Fruit fly (Drosophila melanogaster) whole organism, prepupa: ENCODE measurements around the gene CG3625.

Experiments used
- Blimp-1 ChIP-seq: fragments of 200-800 bp; sonication (Bioruptor generic); optimal IDR thresholded peaks from 3 replicates; lab custom pipeline; 2017; ENCODE audit warnings: missing biosample characterization, missing genetic modification characterization, mild to moderate bottlenecking, moderate library complexity, missing genetic modification reagents
- CG10669 ChIP-seq: fragments of 200-800 bp; sonication (Bioruptor generic); optimal IDR thresholded peaks from 3 replicates; lab custom pipeline; 2018; ENCODE audit warnings: missing biosample characterization, mild to moderate bottlenecking, missing genetic modification characterization, moderate library complexity
- CG11294 ChIP-seq: fragments of 200-800 bp; sonication (Bioruptor generic); IDR thresholded peaks from 2 replicates; pipeline ENCODE4 v1.3.6; 2022; ENCODE audit warnings: missing biosample characterization, missing genetic modification characterization
- CG11762 ChIP-seq: fragments of 200-800 bp; sonication (Bioruptor generic); optimal IDR thresholded peaks from 3 replicates; lab custom pipeline; 2016; ENCODE audit warnings: missing biosample characterization, missing genetic modification characterization; ENCODE audit not compliant: insufficient read depth
- CG15336 ChIP-seq: fragments of 200-800 bp; sonication (Bioruptor generic); IDR thresholded peaks from 2 replicates; pipeline ENCODE4 v1.3.6; 2022; ENCODE audit warnings: missing biosample characterization, missing genetic modification characterization
- CG1621 ChIP-seq: fragments of 200-800 bp; sonication (Bioruptor generic); optimal IDR thresholded peaks from 3 replicates; lab custom pipeline; 2018; ENCODE audit warnings: missing biosample characterization, mild to moderate bottlenecking, missing genetic modification characterization
- CG16779 ChIP-seq: fragments of 200-800 bp; sonication (Bioruptor generic); optimal IDR thresholded peaks from 3 replicates; lab custom pipeline; 2017; ENCODE audit warnings: missing biosample characterization, mild to moderate bottlenecking, missing genetic modification characterization
- CG3032 ChIP-seq: fragments of 200-800 bp; optimal IDR thresholded peaks from 2 replicates; lab custom pipeline; 2019; ENCODE audit warnings: missing biosample characterization, mild to moderate bottlenecking, missing genetic modification characterization, moderate library complexity
- CG31627 ChIP-seq: fragments of 200-800 bp; sonication (Bioruptor generic); optimal IDR thresholded peaks from 3 replicates; lab custom pipeline; 2016; ENCODE audit warnings: missing biosample characterization, missing genetic modification characterization
- CG32006 ChIP-seq: fragments of 200-800 bp; sonication (Bioruptor generic); optimal IDR thresholded peaks from 3 replicates; lab custom pipeline; 2017; ENCODE audit warnings: missing biosample characterization, mild to moderate bottlenecking, missing genetic modification characterization
- CG34406 ChIP-seq: fragments of 200-800 bp; sonication (Bioruptor generic); optimal IDR thresholded peaks from 3 replicates; lab custom pipeline; 2016; ENCODE audit warnings: missing biosample characterization, missing genetic modification characterization
- CG3919 ChIP-seq: fragments of 200-800 bp; sonication (Bioruptor generic); optimal IDR thresholded peaks from 3 replicates; lab custom pipeline; 2016; ENCODE audit warnings: missing biosample characterization, missing genetic modification characterization
- CG4318 ChIP-seq: fragments of 200-800 bp; sonication (Bioruptor generic); optimal IDR thresholded peaks from 3 replicates; lab custom pipeline; 2017; ENCODE audit warnings: missing biosample characterization, mild to moderate bottlenecking, missing genetic modification characterization
- CG6163 ChIP-seq: fragments of 200-800 bp; sonication (Bioruptor generic); IDR thresholded peaks from 3 replicates; pipeline ENCODE4 v1.3.6; 2022; ENCODE audit warnings: missing biosample characterization, missing genetic modification characterization
- CG6792 ChIP-seq: fragments of 200-800 bp; sonication (Bioruptor generic); optimal IDR thresholded peaks from 3 replicates; lab custom pipeline; 2016; ENCODE audit warnings: missing biosample characterization, missing genetic modification characterization
- CG6808 ChIP-seq: fragments of 200-800 bp; sonication (Bioruptor generic); optimal IDR thresholded peaks from 3 replicates; lab custom pipeline; 2017; ENCODE audit warnings: missing biosample characterization, missing genetic modification characterization, mild to moderate bottlenecking, moderate library complexity, missing genetic modification reagents
- CG6854 ChIP-seq: fragments of 200-800 bp; sonication (Bioruptor generic); optimal IDR thresholded peaks from 2 replicates; lab custom pipeline; 2017; ENCODE audit warnings: missing biosample characterization, mild to moderate bottlenecking, missing genetic modification characterization
- CG7368 ChIP-seq: fragments of 200-800 bp; sonication (Bioruptor generic); optimal IDR thresholded peaks from 3 replicates; lab custom pipeline; 2016; ENCODE audit warnings: missing biosample characterization, missing genetic modification characterization
- CG8119 ChIP-seq: fragments of 200-800 bp; sonication (Bioruptor generic); IDR thresholded peaks from 3 replicates; pipeline ENCODE4 v1.3.6; 2022; ENCODE audit warnings: missing biosample characterization, missing genetic modification characterization
- CG8632 ChIP-seq: fragments of 200-800 bp; sonication (Bioruptor generic); optimal IDR thresholded peaks from 3 replicates; lab custom pipeline; 2016; ENCODE audit warnings: missing biosample characterization, missing genetic modification characterization
- CG9139 ChIP-seq: fragments of 200-800 bp; sonication (Bioruptor generic); optimal IDR thresholded peaks from 3 replicates; lab custom pipeline; 2017; ENCODE audit warnings: missing biosample characterization, mild to moderate bottlenecking, missing genetic modification characterization
- Eip75B ChIP-seq: fragments of 200-800 bp; sonication (Bioruptor generic); optimal IDR thresholded peaks from 3 replicates; lab custom pipeline; 2016; ENCODE audit warnings: missing biosample characterization, missing genetic modification characterization
- Ets21C ChIP-seq: fragments of 200-800 bp; sonication (Bioruptor generic); optimal IDR thresholded peaks from 3 replicates; lab custom pipeline; 2016; ENCODE audit warnings: missing biosample characterization, missing genetic modification characterization
- Ets96B ChIP-seq: fragments of 200-800 bp; optimal IDR thresholded peaks from 2 replicates; lab custom pipeline; 2019; ENCODE audit warnings: missing biosample characterization, mild to moderate bottlenecking, missing genetic modification characterization, moderate library complexity
- Gug ChIP-seq: fragments of 200-800 bp; sonication (Bioruptor generic); IDR thresholded peaks from 2 replicates; pipeline ENCODE4 v1.3.6; 2022; ENCODE audit warnings: missing biosample characterization, missing genetic modification characterization
- Hr38 ChIP-seq: sonication (Bioruptor generic); optimal IDR thresholded peaks from 2 replicates; lab custom pipeline; 2016; ENCODE audit warnings: missing biosample characterization, missing genetic modification characterization
- Hr39 ChIP-seq: fragments of 200-800 bp; sonication (Bioruptor generic); optimal IDR thresholded peaks from 2 replicates; lab custom pipeline; 2016; ENCODE audit warnings: missing biosample characterization, missing genetic modification characterization
- Lpt ChIP-seq: fragments of 200-800 bp; sonication (Bioruptor generic); optimal IDR thresholded peaks from 3 replicates; lab custom pipeline; 2016; ENCODE audit warnings: missing biosample characterization, missing genetic modification characterization
- OdsH ChIP-seq: fragments of 200-800 bp; sonication (Bioruptor generic); optimal IDR thresholded peaks from 3 replicates; lab custom pipeline; 2016; ENCODE audit warnings: missing biosample characterization, missing genetic modification characterization
- Smox ChIP-seq: fragments of 200-800 bp; sonication (Bioruptor generic); optimal IDR thresholded peaks from 3 replicates; lab custom pipeline; 2016; ENCODE audit warnings: missing biosample characterization, missing genetic modification characterization
- Sox14 ChIP-seq: fragments of 200-800 bp; sonication (Bioruptor generic); optimal IDR thresholded peaks from 3 replicates; lab custom pipeline; 2016; ENCODE audit warnings: missing biosample characterization, missing genetic modification characterization
- achi ChIP-seq: fragments of 200-800 bp; sonication (Bioruptor generic); optimal IDR thresholded peaks from 3 replicates; lab custom pipeline; 2016; ENCODE audit warnings: missing biosample characterization, missing genetic modification characterization
- cyc ChIP-seq: fragments of 200-800 bp; sonication (Bioruptor generic); optimal IDR thresholded peaks from 3 replicates; lab custom pipeline; 2016; ENCODE audit warnings: missing biosample characterization, missing genetic modification characterization
- eg ChIP-seq: fragments of 200-800 bp; sonication (Bioruptor generic); IDR thresholded peaks from 3 replicates; pipeline ENCODE4 v1.3.6; 2022; ENCODE audit warnings: missing biosample characterization, missing genetic modification characterization
- esn ChIP-seq: fragments of 200-800 bp; sonication (Bioruptor generic); optimal IDR thresholded peaks from 2 replicates; lab custom pipeline; 2016; ENCODE audit warnings: missing biosample characterization, mild to moderate bottlenecking, missing genetic modification characterization, moderate library complexity
- fd59A ChIP-seq: fragments of 200-800 bp; sonication (Bioruptor generic); optimal IDR thresholded peaks from 2 replicates; lab custom pipeline; 2017; ENCODE audit warnings: missing biosample characterization, mild to moderate bottlenecking, missing genetic modification characterization, missing genetic modification reagents
- fd85E ChIP-seq: fragments of 200-800 bp; sonication (Bioruptor generic); optimal IDR thresholded peaks from 3 replicates; lab custom pipeline; 2016; ENCODE audit warnings: missing biosample characterization, missing genetic modification characterization
- lz ChIP-seq: fragments of 200-800 bp; sonication (Bioruptor generic); optimal IDR thresholded peaks from 3 replicates; lab custom pipeline; 2016; ENCODE audit warnings: missing biosample characterization, missing genetic modification characterization
- net ChIP-seq: fragments of 200-800 bp; sonication (Bioruptor generic); optimal IDR thresholded peaks from 3 replicates; lab custom pipeline; 2016; ENCODE audit warnings: missing biosample characterization, missing genetic modification characterization
- pdm3 ChIP-seq: fragments of 200-800 bp; sonication (Bioruptor generic); optimal IDR thresholded peaks from 3 replicates; lab custom pipeline; 2016; ENCODE audit warnings: missing biosample characterization, missing genetic modification characterization
- spab ChIP-seq: fragments of 200-800 bp; sonication (Bioruptor generic); optimal IDR thresholded peaks from 2 replicates; lab custom pipeline; 2017; ENCODE audit warnings: missing biosample characterization, mild to moderate bottlenecking, missing genetic modification characterization, missing genetic modification reagents
- ss ChIP-seq, 2 experiments: fragments of 200-800 bp; sonication (Bioruptor generic); optimal IDR thresholded peaks; 2 replicates in 1 of 2; 3 replicates in 1 of 2; lab custom pipeline; 2017 to 2018; ENCODE audit warnings: mild to moderate bottlenecking in 2 of 2, missing biosample characterization in 2 of 2, missing genetic modification characterization in 2 of 2, moderate library complexity in 1 of 2
- svp ChIP-seq: fragments of 200-800 bp; sonication (Bioruptor generic); peaks from one replicate; lab custom pipeline; 2016; ENCODE audit warnings: missing biosample characterization, missing genetic modification characterization
- topi ChIP-seq: fragments of 200-800 bp; sonication (Bioruptor generic); optimal IDR thresholded peaks from 3 replicates; lab custom pipeline; 2016; ENCODE audit warnings: missing biosample characterization, missing genetic modification characterization
- vri ChIP-seq: fragments of 200-800 bp; sonication (Bioruptor generic); optimal IDR thresholded peaks from 3 replicates; lab custom pipeline; 2016; ENCODE audit warnings: missing biosample characterization, mild to moderate bottlenecking, missing genetic modification characterization

CG3625 gene

DNA sequence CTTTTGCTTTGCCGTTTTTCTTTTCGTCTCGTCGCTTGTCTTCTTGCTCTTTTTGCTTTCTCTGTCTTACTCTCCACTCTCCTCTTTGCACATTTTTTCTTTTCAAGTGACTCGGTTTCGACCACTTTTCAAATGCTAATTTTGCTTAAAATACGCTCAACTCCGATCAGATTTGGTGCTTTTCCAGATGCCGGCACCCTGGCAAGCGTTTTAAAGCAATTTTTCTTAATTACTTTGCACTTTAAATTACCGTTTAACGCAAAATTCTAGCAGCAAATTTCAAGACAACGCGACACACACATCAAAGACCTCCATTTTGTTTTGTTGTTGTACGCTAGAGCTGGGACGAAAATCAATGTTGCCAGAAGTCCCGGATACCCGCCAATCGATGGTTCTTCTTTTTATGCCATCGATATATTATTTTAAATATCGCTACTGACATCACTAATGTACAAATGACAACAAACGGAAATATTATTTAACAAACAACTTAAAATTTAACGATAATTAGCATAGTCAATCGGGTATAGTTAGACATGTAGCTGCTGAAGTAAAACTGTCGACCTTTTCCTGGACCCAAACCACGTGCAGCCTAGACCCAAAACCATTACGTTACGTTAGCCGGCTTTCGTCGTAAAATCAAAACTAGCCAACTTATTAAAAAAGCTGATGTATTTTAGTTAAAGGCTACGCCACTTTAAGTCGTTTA is 40.9 kb downstream of the CG3625 start, which contains the start of gene kis (continued):
- TF ChIP-seq Blimp-1 (peak; percentile 26), svp (GFP tag; lab: Kevin White, UChicago) (peak; percentile 40), CG8119 (GFP tag; lab: Robert Waterston, UW) (peak; percentile 59; the same call in 2 of the 3 replicates), CG32006 (GFP tag; lab: Kevin White, UChicago) (peak; percentile 25), Hr39 (GFP tag; lab: Kevin White, UChicago) (peak; percentile 30), Ets21C (no peak), ss (GFP tag; optimal IDR thresholded peaks at IDR 0.05; lab: Kevin White, UChicago) (peak; percentile 38 to 53), CG7368 (no peak), CG15336 (GFP tag; lab: Robert Waterston, UW) (no peak), achi (GFP tag; lab: Kevin White, UChicago) (peak; percentile 25), CG9139 (peak; percentile 39), CG3032 (tag; lab: Kevin White, UChicago) (peak; percentile 30), CG31627 (GFP tag; lab: Kevin White, UChicago) (peak; percentile 16), CG34406 (no peak), OdsH (GFP tag; lab: Kevin White, UChicago) (peak; percentile 9)

- TF ChIP-seq CG6792 (peak; percentile 6), Hr39 (GFP tag; lab: Kevin White, UChicago) (peak; percentile 23), CG1621 (tag; lab: Kevin White, UChicago) (peak; percentile 9), CG11762 (GFP tag; lab: Kevin White, UChicago) (peak; percentile 44), Ets96B (peak; percentile 48), CG10669 (GFP tag; lab: Kevin White, UChicago) (peak; percentile 57), cyc (peak; percentile 39), Eip75B (GFP tag; lab: Kevin White, UChicago) (peak; percentile 62), CG9139 (peak; percentile 26), net (GFP tag; lab: Kevin White, UChicago) (peak; percentile 63), CG11294 (peak; percentile 54; the same call in 1 of the 2 replicates), pdm3 (GFP tag; lab: Kevin White, UChicago) (peak; percentile 75), esn (GFP tag; lab: Kevin White, UChicago) (peak; percentile 21), Ets21C (peak; percentile 34), CG4318 (GFP tag; lab: Kevin White, UChicago) (peak; percentile 74), Sox14 (peak; percentile 42), CG34406 (peak; percentile 10), Gug (GFP tag; lab: Robert Waterston, UW) (peak; percentile 64), fd85E (GFP tag; lab: Kevin White, UChicago) (no peak), OdsH (GFP tag; lab: Kevin White, UChicago) (peak; percentile 75), CG3919 (GFP tag; lab: Kevin White, UChicago) (peak; percentile 42), topi (GFP tag; lab: Kevin White, UChicago) (peak; percentile 28), CG6163 (peak; percentile 38), Blimp-1 (no peak), Hr38 (GFP tag; lab: Kevin White, UChicago) (no peak), CG6808 (peak; percentile 50), Smox (no peak), CG32006 (GFP tag; lab: Kevin White, UChicago) (peak; percentile 87), achi (GFP tag; lab: Kevin White, UChicago) (peak; percentile 68), vri (GFP tag; lab: Kevin White, UChicago) (no peak), fd59A (GFP tag; lab: Kevin White, UChicago) (peak; percentile 14), CG3032 (tag; lab: Kevin White, UChicago) (peak; percentile 26), spab (GFP tag; lab: Kevin White, UChicago) (peak; percentile 35), CG31627 (GFP tag; lab: Kevin White, UChicago) (peak; percentile 36), Lpt (GFP tag; lab: Kevin White, UChicago) (peak; percentile 25), CG6854 (GFP tag; lab: Kevin White, UChicago) (peak; percentile 56), ss (GFP tag; optimal IDR thresholded peaks at IDR 0.05; lab: Kevin White, UChicago) (peak; percentile 68 to 76), eg (peak; percentile 64; the same call in 2 of the 3 replicates), CG8632 (GFP tag; lab: Kevin White, UChicago) (peak; percentile 24), CG16779 (tag; lab: Kevin White, UChicago) (peak; percentile 54), lz (GFP tag; lab: Kevin White, UChicago) (peak; percentile 4)
Observed at dm6 chr2L:249048-249825, 42.4 kb downstream of the CG3625 start.
